Worm (Caenorhabditis elegans) whole organism, L1 larva: Measurements from ENCODE around the gene C14C11.7.

ENCODE experiments used
- C04F5.9 ChIP-seq: sonication (generic microtip); optimal IDR thresholded peaks from 2 replicates; lab custom pipeline; 2016; ENCODE audit warnings: missing genetic modification characterization, missing compliant biosample characterization
- F16B12.6 ChIP-seq: fragments of 150-350 bp; optimal IDR thresholded peaks from 2 replicates; lab custom pipeline; 2014; ENCODE audit warnings: missing biosample characterization, missing genetic modification characterization
- Y116A8C.19 ChIP-seq: sonication (generic microtip); optimal IDR thresholded peaks from 2 replicates; lab custom pipeline; 2016; ENCODE audit warnings: missing compliant biosample characterization, missing genetic modification characterization, borderline replicate concordance
- aha-1 ChIP-seq: fragments of 150-350 bp; optimal IDR thresholded peaks from 2 replicates; lab custom pipeline; 2014; ENCODE audit warnings: missing biosample characterization, missing genetic modification characterization
- ama-1 ChIP-seq: fragments of 150-350 bp; optimal IDR thresholded peaks from 2 replicates; lab custom pipeline; 2014
- ceh-8 ChIP-seq: fragments of 200-800 bp; sonication (Bioruptor generic); optimal IDR thresholded peaks from 2 replicates; lab custom pipeline; 2018; ENCODE audit warnings: mild to moderate bottlenecking, missing genetic modification characterization, moderate library complexity, missing compliant biosample characterization
- ceh-88 ChIP-seq: fragments of 200-800 bp; sonication (Bioruptor generic); IDR thresholded peaks from 2 replicates; pipeline ENCODE4 v1.3.6; 2022; ENCODE audit warnings: missing genetic modification characterization, missing compliant biosample characterization
- ceh-90 ChIP-seq: sonication (generic microtip); optimal IDR thresholded peaks from 2 replicates; lab custom pipeline; 2016; ENCODE audit warnings: missing genetic modification characterization, missing compliant biosample characterization
- ces-1 ChIP-seq: fragments of 150-350 bp; optimal IDR thresholded peaks from 2 replicates; lab custom pipeline; 2014; ENCODE audit warnings: missing biosample characterization, missing genetic modification reagents, missing genetic modification characterization
- dpl-1 ChIP-seq, 3 experiments: fragments of 150-350 bp in 2 of 3; sonication (generic microtip) in 1 of 3; optimal IDR thresholded peaks; 2 replicates each; lab custom pipeline; 2014 to 2017; ENCODE audit warnings: missing biosample characterization in 3 of 3, missing genetic modification characterization in 3 of 3, missing genetic modification reagents in 3 of 3
- efl-3 ChIP-seq: fragments of 200-800 bp; sonication (Bioruptor generic); optimal IDR thresholded peaks from 2 replicates; lab custom pipeline; 2018; ENCODE audit warnings: mild to moderate bottlenecking, missing genetic modification characterization, missing compliant biosample characterization
- egl-13 ChIP-seq: sonication (generic microtip); optimal IDR thresholded peaks from 2 replicates; lab custom pipeline; 2016; ENCODE audit warnings: missing genotype, missing genetic modification reagents, missing genetic modification characterization, missing compliant biosample characterization
- elt-2 ChIP-seq: sonication (generic microtip); optimal IDR thresholded peaks from 2 replicates; lab custom pipeline; 2016; ENCODE audit warnings: missing genetic modification characterization, mild to moderate bottlenecking, inconsistent platforms, missing compliant biosample characterization, missing genetic modification reagents
- elt-3 ChIP-seq, 6 experiments: fragments of 150-350 bp in 1 of 6; sonication (generic microtip); optimal IDR thresholded peaks; 2 replicates each; lab custom pipeline; 2017 to 2018; ENCODE audit warnings: missing biosample characterization in 6 of 6, missing genetic modification characterization in 6 of 6, inconsistent platforms in 1 of 6
- fkh-10 ChIP-seq: sonication (generic microtip); optimal IDR thresholded peaks from 2 replicates; lab custom pipeline; 2017; ENCODE audit warnings: missing biosample characterization, missing genetic modification reagents, missing genetic modification characterization
- fkh-4 ChIP-seq: sonication (generic microtip); optimal IDR thresholded peaks from 2 replicates; lab custom pipeline; 2016; ENCODE audit warnings: missing compliant biosample characterization, missing genetic modification characterization, borderline replicate concordance
- fkh-8 ChIP-seq: sonication (generic microtip); optimal IDR thresholded peaks from 2 replicates; lab custom pipeline; 2016; ENCODE audit warnings: mild to moderate bottlenecking, missing genetic modification characterization, missing compliant biosample characterization
- fos-1 ChIP-seq: fragments of 150-350 bp; optimal IDR thresholded peaks from 2 replicates; lab custom pipeline; 2014; ENCODE audit warnings: missing biosample characterization, missing genetic modification characterization
- hlh-17 ChIP-seq: fragments of 200-800 bp; sonication (Bioruptor generic); optimal IDR thresholded peaks from 2 replicates; lab custom pipeline; 2018; ENCODE audit warnings: missing genetic modification characterization, mild to moderate bottlenecking, missing compliant biosample characterization, moderate library complexity, borderline replicate concordance
- irx-1 ChIP-seq: sonication (generic microtip); optimal IDR thresholded peaks from 2 replicates; lab custom pipeline; 2016; ENCODE audit warnings: missing genetic modification characterization, missing compliant biosample characterization
- isw-1 ChIP-seq: fragments of 200-800 bp; sonication (Bioruptor generic); IDR thresholded peaks from 2 replicates; pipeline ENCODE4 v1.3.6; 2022; ENCODE audit warnings: missing genetic modification characterization, missing compliant biosample characterization
- jun-1 ChIP-seq: fragments of 150-350 bp; optimal IDR thresholded peaks from 2 replicates; lab custom pipeline; 2014; ENCODE audit warnings: missing biosample characterization, missing genetic modification reagents, missing genetic modification characterization
- lin-13 ChIP-seq: fragments of 150-350 bp; optimal IDR thresholded peaks from 2 replicates; lab custom pipeline; 2014; ENCODE audit warnings: missing biosample characterization, missing genetic modification reagents, missing genetic modification characterization
- lin-35 ChIP-seq, 2 experiments: fragments of 150-350 bp; optimal IDR thresholded peaks; 2 replicates each; lab custom pipeline; 2014; ENCODE audit warnings: missing biosample characterization in 2 of 2, missing genetic modification characterization in 2 of 2, missing genetic modification reagents in 2 of 2
- mdl-1 ChIP-seq, 2 experiments: fragments of 150-350 bp; optimal IDR thresholded peaks; 2 replicates each; lab custom pipeline; 2014 to 2017; ENCODE audit warnings: missing biosample characterization in 2 of 2, missing genetic modification characterization in 2 of 2, inconsistent platforms in 1 of 2
- mef-2 ChIP-seq: fragments of 150-350 bp; optimal IDR thresholded peaks from 2 replicates; lab custom pipeline; 2014; ENCODE audit warnings: missing biosample characterization, missing genetic modification characterization
- mep-1 ChIP-seq: fragments of 150-350 bp; optimal IDR thresholded peaks from 2 replicates; lab custom pipeline; 2014; ENCODE audit warnings: missing biosample characterization, missing genetic modification characterization
- nhr-11 ChIP-seq: fragments of 150-350 bp; optimal IDR thresholded peaks from 2 replicates; lab custom pipeline; 2014; ENCODE audit warnings: missing biosample characterization, missing genetic modification characterization
- nhr-12 ChIP-seq: sonication (generic microtip); optimal IDR thresholded peaks from 2 replicates; lab custom pipeline; 2017; ENCODE audit warnings: missing biosample characterization, missing genetic modification characterization
- nhr-237 ChIP-seq: fragments of 150-350 bp; optimal IDR thresholded peaks from 2 replicates; lab custom pipeline; 2014; ENCODE audit warnings: missing biosample characterization, missing genetic modification characterization
- nhr-76 ChIP-seq: sonication (generic microtip); optimal IDR thresholded peaks from 2 replicates; lab custom pipeline; 2017; ENCODE audit warnings: missing biosample characterization, missing genetic modification characterization
- nhr-77 ChIP-seq: fragments of 150-350 bp; optimal IDR thresholded peaks from 2 replicates; lab custom pipeline; 2014; ENCODE audit warnings: missing biosample characterization, missing genetic modification characterization
- nhr-85 ChIP-seq: sonication (generic microtip); peaks from one replicate; lab custom pipeline; 2016; ENCODE audit warnings: missing genetic modification characterization, inconsistent platforms, missing compliant biosample characterization
- nhr-90 ChIP-seq: sonication (generic microtip); optimal IDR thresholded peaks from 2 replicates; lab custom pipeline; 2016; ENCODE audit warnings: mild to moderate bottlenecking, missing genetic modification characterization, missing compliant biosample characterization; ENCODE audit not compliant: poor library complexity
- pag-3 ChIP-seq: sonication (generic microtip); optimal IDR thresholded peaks from 2 replicates; lab custom pipeline; 2017; ENCODE audit warnings: missing genetic modification characterization, mild to moderate bottlenecking, missing compliant biosample characterization, antibody characterized with exemption, borderline replicate concordance; ENCODE audit not compliant: insufficient read depth
- pqm-1 ChIP-seq: sonication (generic microtip); optimal IDR thresholded peaks from 3 replicates; lab custom pipeline; 2017; ENCODE audit warnings: missing biosample characterization, missing genetic modification characterization
- snpc-4 ChIP-seq: fragments of 150-350 bp; optimal IDR thresholded peaks from 2 replicates; lab custom pipeline; 2014; ENCODE audit warnings: missing biosample characterization, missing genetic modification characterization
- snu-23 ChIP-seq: sonication (generic microtip); optimal IDR thresholded peaks from 2 replicates; lab custom pipeline; 2016; ENCODE audit warnings: missing genetic modification characterization, missing compliant biosample characterization
- sox-4 ChIP-seq: sonication (generic microtip); optimal IDR thresholded peaks from 2 replicates; lab custom pipeline; 2016; ENCODE audit warnings: missing genetic modification characterization, missing compliant biosample characterization
- sup-37 ChIP-seq: fragments of 200-800 bp; sonication (Bioruptor generic); optimal IDR thresholded peaks from 2 replicates; lab custom pipeline; 2018; ENCODE audit warnings: mild to moderate bottlenecking, missing genetic modification characterization, missing compliant biosample characterization
- tbx-2 ChIP-seq: sonication (generic microtip); optimal IDR thresholded peaks from 2 replicates; lab custom pipeline; 2016; ENCODE audit warnings: missing genetic modification characterization, missing compliant biosample characterization
- tlp-1 ChIP-seq: fragments of 150-350 bp; optimal IDR thresholded peaks from 2 replicates; lab custom pipeline; 2014; ENCODE audit warnings: missing biosample characterization, missing genetic modification characterization
- unc-130 ChIP-seq: fragments of 150-350 bp; optimal IDR thresholded peaks from 2 replicates; lab custom pipeline; 2017; ENCODE audit warnings: missing biosample characterization, missing genetic modification characterization, inconsistent platforms
- unc-98 ChIP-seq: fragments of 200-800 bp; sonication (Bioruptor generic); IDR thresholded peaks from 2 replicates; pipeline ENCODE4 v1.3.6; 2022; ENCODE audit warnings: missing genetic modification characterization, missing compliant biosample characterization
- zag-1 ChIP-seq: fragments of 150-350 bp; optimal IDR thresholded peaks from 2 replicates; lab custom pipeline; 2014; ENCODE audit warnings: missing biosample characterization, missing genetic modification characterization
- zip-4 ChIP-seq: fragments of 200-800 bp; sonication (Bioruptor generic); optimal IDR thresholded peaks from 2 replicates; lab custom pipeline; 2018; ENCODE audit warnings: mild to moderate bottlenecking, missing genetic modification characterization, moderate library complexity, missing compliant biosample characterization
- ztf-11 ChIP-seq, 2 experiments: sonication (generic microtip); optimal IDR thresholded peaks; 2 replicates each; lab custom pipeline; 2016 to 2017; ENCODE audit warnings: missing genetic modification characterization in 2 of 2, missing biosample characterization in 1 of 2, missing compliant biosample characterization in 1 of 2
- ztf-4 ChIP-seq: fragments of 150-350 bp; optimal IDR thresholded peaks from 2 replicates; lab custom pipeline; 2014; ENCODE audit warnings: missing biosample characterization, missing genetic modification characterization

C14C11.7 gene

ce11 chrV:5687115-5687979 lies 21.5 kb upstream of the C14C11.7 start, which contains the start of gene F25B4.7 (continued):
- TF ChIP-seq nhr-85 (tag; lab: Kevin White, UChicago) (peak; percentile 80), snu-23 (GFP tag; lab: Kevin White, UChicago) (peak; percentile 3), snpc-4 (peak; percentile 24), sox-4 (no peak)

ce11 chrV:5684534-5684933 lies 18.6 kb upstream of the C14C11.7 start, which contains the start of the genes hmgs-1 and F25B4.4:
hmgs-1 (minus strand) TSS chrV:5684589.
F25B4.4 (plus strand) TSS chrV:5684873.
- TF ChIP-seq nhr-76 (tag; lab: Kevin White, UChicago) (no peak), snpc-4 (peak; percentile 71), pag-3 (tag; lab: Kevin White, UChicago) (peak; percentile 35), nhr-77 (tag; lab: Kevin White, UChicago) (peak; percentile 91), sox-4 (peak; percentile 67), fos-1 (peak; percentile 84), lin-35 (GFP tag; optimal IDR thresholded peaks at IDR 0.05; lab: Kevin White, UChicago) (peak; percentile 89 to 93), F16B12.6 (tag; lab: Kevin White, UChicago) (peak; percentile 68), tlp-1 (tag; lab: Kevin White, UChicago) (no peak), nhr-85 (tag; lab: Kevin White, UChicago) (peak; percentile 94), Y116A8C.19 (no peak), elt-2 (peak; percentile 25), pqm-1 (no peak), unc-130 (tag; lab: Kevin White, UChicago) (peak; percentile 94), ceh-90 (tag; lab: Kevin White, UChicago) (peak; percentile 59), hlh-17 (GFP tag; lab: Kevin White, UChicago) (no peak), ceh-8 (GFP tag; lab: Kevin White, UChicago) (peak; percentile 81), dpl-1 (GFP tag; optimal IDR thresholded peaks at IDR 0.05; lab: Kevin White, UChicago) (peak; percentile 84 to 86 (median 86)), sup-37 (GFP tag; lab: Kevin White, UChicago) (no peak), irx-1 (tag; lab: Kevin White, UChicago) (peak; percentile 82), unc-98 (GFP tag; lab: Robert Waterston, UW) (peak; percentile 28; the same call in 1 of the 2 replicates), elt-3 (tag; optimal IDR thresholded peaks at IDR 0.05; lab: Kevin White, UChicago) (peak in 4 of 6 experiments; percentile 20 to 89 (median 75)), mef-2 (tag; lab: Kevin White, UChicago) (peak; percentile 76), mep-1 (tag; lab: Kevin White, UChicago) (peak; percentile 95), ces-1 (no peak), nhr-237 (peak; percentile 65), zag-1 (tag; lab: Kevin White, UChicago) (peak; percentile 21), egl-13 (peak; percentile 74), ztf-11 (tag; optimal IDR thresholded peaks at IDR 0.05; lab: Kevin White, UChicago) (peak in 1 of 2 experiments; percentile 73), jun-1 (tag; lab: Kevin White, UChicago) (peak; percentile 91), nhr-90 (peak; percentile 85), fkh-10 (GFP tag; lab: Kevin White, UChicago) (peak; percentile 79), efl-3 (GFP tag; lab: Kevin White, UChicago) (no peak), lin-13 (peak; percentile 92), fkh-8 (tag; lab: Kevin White, UChicago) (peak; percentile 90), aha-1 (tag; lab: Kevin White, UChicago) (peak; percentile 28), zip-4 (GFP tag; lab: Kevin White, UChicago) (peak; percentile 74), ztf-4 (tag; lab: Kevin White, UChicago) (peak; percentile 46), tbx-2 (tag; lab: Kevin White, UChicago) (peak; percentile 87), mdl-1 (tag; optimal IDR thresholded peaks at IDR 0.05; lab: Kevin White, UChicago) (peak in 1 of 2 experiments; percentile 83), ceh-88 (peak; percentile 79; the same call in 1 of the 2 replicates), fkh-4 (peak; percentile 68), nhr-12 (tag; lab: Kevin White, UChicago) (no peak), ama-1 (lab: Kevin White, UChicago) (peak; percentile 53), C04F5.9 (tag; lab: Kevin White, UChicago) (peak; percentile 67), nhr-11 (peak; percentile 84), isw-1 (GFP tag; lab: Robert Waterston, UW) (peak; percentile 89)
